Worm (Caenorhabditis elegans) whole organism, L3 larva: ENCODE results near the gene fbxa-206.

ENCODE experiments used
- ama-1 ChIP-seq: fragments of 150-350 bp; optimal IDR thresholded peaks from 2 replicates; lab custom pipeline; 2018
- ceh-16 ChIP-seq: sonication (generic microtip); optimal IDR thresholded peaks from 2 replicates; lab custom pipeline; 2017; ENCODE audit warnings: missing biosample characterization, missing genetic modification characterization
- ceh-82 ChIP-seq: fragments of 150-350 bp; optimal IDR thresholded peaks from 2 replicates; lab custom pipeline; 2014; ENCODE audit warnings: missing biosample characterization, missing genetic modification characterization
- egl-27 ChIP-seq: sonication (generic microtip); optimal IDR thresholded peaks from 4 replicates; lab custom pipeline; 2017; ENCODE audit warnings: missing biosample characterization, missing genetic modification reagents, missing genetic modification characterization
- egl-5 ChIP-seq: fragments of 150-350 bp; optimal IDR thresholded peaks from 2 replicates; lab custom pipeline; 2017; ENCODE audit warnings: missing biosample characterization, missing genetic modification reagents, missing genetic modification characterization, inconsistent platforms
- elt-1 ChIP-seq: fragments of 150-350 bp; optimal IDR thresholded peaks from 2 replicates; lab custom pipeline; 2014; ENCODE audit warnings: missing biosample characterization, missing genetic modification characterization
- mml-1 ChIP-seq: fragments of 150-350 bp; sonication (generic microtip); optimal IDR thresholded peaks from 3 replicates; lab custom pipeline; 2014; ENCODE audit warnings: missing biosample characterization, missing genetic modification characterization
- nhr-237 ChIP-seq: fragments of 150-350 bp; optimal IDR thresholded peaks from 2 replicates; lab custom pipeline; 2014; ENCODE audit warnings: missing biosample characterization, missing genetic modification characterization
- nhr-28 ChIP-seq: fragments of 150-350 bp; optimal IDR thresholded peaks from 2 replicates; lab custom pipeline; 2014; ENCODE audit warnings: missing biosample characterization, missing genetic modification characterization
- nhr-76 ChIP-seq: fragments of 150-350 bp; sonication (generic microtip); optimal IDR thresholded peaks from 5 replicates; lab custom pipeline; 2014; ENCODE audit warnings: missing biosample characterization, missing genetic modification characterization
- nhr-77 ChIP-seq: fragments of 150-350 bp; optimal IDR thresholded peaks from 2 replicates; lab custom pipeline; 2014; ENCODE audit warnings: missing biosample characterization, missing genetic modification characterization
- snpc-4 ChIP-seq: fragments of 150-350 bp; optimal IDR thresholded peaks from 2 replicates; lab custom pipeline; 2014; ENCODE audit warnings: missing biosample characterization, missing genetic modification characterization
- zag-1 ChIP-seq: fragments of 150-350 bp; optimal IDR thresholded peaks from 2 replicates; lab custom pipeline; 2014; ENCODE audit warnings: missing biosample characterization, missing genetic modification characterization
- ztf-11 ChIP-seq: fragments of 150-350 bp; optimal IDR thresholded peaks from 2 replicates; lab custom pipeline; 2014; ENCODE audit warnings: missing biosample characterization, missing genetic modification characterization

DNA sequence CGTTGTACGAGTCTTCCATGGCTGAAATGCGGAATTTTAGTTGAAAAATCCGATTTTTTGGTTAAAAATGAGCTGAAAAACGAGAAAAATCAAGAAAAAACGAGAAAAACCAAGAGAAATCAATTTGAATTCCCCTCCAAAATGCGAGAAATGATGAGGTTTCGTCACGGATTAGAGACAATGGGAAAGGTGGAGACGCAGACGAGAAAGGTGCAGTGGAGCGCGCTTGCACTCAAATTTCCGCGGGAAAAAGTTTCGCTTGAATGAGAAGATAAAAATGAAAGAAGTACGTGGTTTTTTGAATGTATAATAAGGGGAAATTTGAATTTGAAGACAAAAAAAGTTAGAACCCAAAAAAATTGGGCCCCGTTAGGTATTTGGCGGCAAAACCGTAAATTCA, 47.4 kb upstream of the fbxa-206 start, which contains the start of gene efl-1:
- no peak for TF ChIP-seq zag-1
- TF ChIP-seq nhr-77 (tag; lab: Kevin White, UChicago), result peak; percentile 36
- peak; percentile 93 for TF ChIP-seq snpc-4
- no peak for TF ChIP-seq mml-1
- TF ChIP-seq elt-1, result no peak
- no peak for TF ChIP-seq nhr-76 (tag; lab: Kevin White, UChicago)
- TF ChIP-seq egl-5 (tag; lab: Kevin White, UChicago), result peak; percentile 97
- no peak for TF ChIP-seq ztf-11
- TF ChIP-seq nhr-28 (tag; lab: Kevin White, UChicago), result no peak
- TF ChIP-seq nhr-237 (tag; lab: Kevin White, UChicago), result no peak
- peak; percentile 63 for TF ChIP-seq ama-1 (lab: Kevin White, UChicago)
- TF ChIP-seq ceh-16 (tag; lab: Kevin White, UChicago), result no peak
- peak; percentile 85 for TF ChIP-seq ceh-82 (tag; lab: Kevin White, UChicago)
- TF ChIP-seq egl-27 (tag; lab: Kevin White, UChicago), result no peak
